Worm (Caenorhabditis elegans): ENCODE data around the gene sec-3.

The sec-3 gene

ce11 chrX:3116033-3116876, 16.6 kb upstream of the sec-3 start, which contains the start of gene mai-1 (continued):
- TF ChIP-seq fkh-8 (tag; optimal IDR thresholded peaks at IDR 0.05), result peak; percentile 35
- peak; percentile 86 for TF ChIP-seq lin-14 (GFP tag; optimal IDR thresholded peaks at IDR 0.05)
- peak; percentile 42 for TF ChIP-seq xbp-1 (tag; optimal IDR thresholded peaks at IDR 0.05)
- no peak for TF ChIP-seq skn-1 (tag; optimal IDR thresholded peaks at IDR 0.05)
- no peak for TF ChIP-seq vab-15 (tag; optimal IDR thresholded peaks at IDR 0.05)
- peak; percentile 36 for TF ChIP-seq egl-13 (tag; optimal IDR thresholded peaks at IDR 0.05)
- TF ChIP-seq pag-3 (tag; optimal IDR thresholded peaks at IDR 0.05; ENCODE audit: borderline replicate concordance, insufficient read depth), result peak; percentile 94
- TF ChIP-seq mep-1 (tag; optimal IDR thresholded peaks at IDR 0.05), result peak; percentile 30
- peak; percentile 24 for TF ChIP-seq lir-3 (tag; optimal IDR thresholded peaks at IDR 0.05; ENCODE audit: poor library complexity)
- no peak for TF ChIP-seq tlp-1 (tag; optimal IDR thresholded peaks at IDR 0.05)
- peak; percentile 50 for TF ChIP-seq ztf-4 (tag; optimal IDR thresholded peaks at IDR 0.05)
- TF ChIP-seq hlh-4 (tag; optimal IDR thresholded peaks at IDR 0.05), result no peak
- TF ChIP-seq ceh-88 (GFP tag; IDR thresholded peaks at IDR 0.05), result peak; percentile 42; the same call in 1 of the 2 replicates
- TF ChIP-seq ceh-90 (tag; optimal IDR thresholded peaks at IDR 0.05), result no peak
- TF ChIP-seq ceh-8 (GFP tag; optimal IDR thresholded peaks at IDR 0.05), result no peak
- peak; percentile 31 for TF ChIP-seq nhr-85 (tag)
- peak in 1 of 2 experiments; percentile 24 for TF ChIP-seq mdl-1 (tag; optimal IDR thresholded peaks at IDR 0.05)
- no peak for TF ChIP-seq nhr-237 (tag; optimal IDR thresholded peaks at IDR 0.05)
- TF ChIP-seq blmp-1 (tag; optimal IDR thresholded peaks at IDR 0.05), result no peak
- no peak for TF ChIP-seq unc-130 (tag; optimal IDR thresholded peaks at IDR 0.05)
- TF ChIP-seq efl-1 (optimal IDR thresholded peaks at IDR 0.05), result no peak
- TF ChIP-seq efl-1 (GFP tag; optimal IDR thresholded peaks at IDR 0.05 in 1 of 2), result no peak
- no peak for TF ChIP-seq ces-1 (GFP tag; optimal IDR thresholded peaks at IDR 0.05)
- TF ChIP-seq C04F5.9 (tag; optimal IDR thresholded peaks at IDR 0.05), result no peak
- no peak for TF ChIP-seq fkh-4 (tag; optimal IDR thresholded peaks at IDR 0.05; ENCODE audit: borderline replicate concordance)
- no peak for TF ChIP-seq nhr-11 (tag; optimal IDR thresholded peaks at IDR 0.05)
- TF ChIP-seq tbx-2 (tag; optimal IDR thresholded peaks at IDR 0.05), result peak; percentile 54

- TF ChIP-seq fkh-8 (tag; optimal IDR thresholded peaks at IDR 0.05), result peak; percentile 36
- peak; percentile 27 for TF ChIP-seq pax-3 (tag; optimal IDR thresholded peaks at IDR 0.05)
- TF ChIP-seq C34B4.2 (tag; optimal IDR thresholded peaks at IDR 0.05), result no peak
- TF ChIP-seq sptf-1 (tag; optimal IDR thresholded peaks at IDR 0.05), result no peak
- no peak for TF ChIP-seq ztf-11 (tag; optimal IDR thresholded peaks at IDR 0.05)
- no peak for TF ChIP-seq blmp-1 (tag; optimal IDR thresholded peaks at IDR 0.05)
- TF ChIP-seq snu-23 (GFP tag; optimal IDR thresholded peaks at IDR 0.05), result peak; percentile 65
- peak; percentile 79 for TF ChIP-seq nhr-71 (tag; optimal IDR thresholded peaks at IDR 0.05)
- TF ChIP-seq ceh-82 (tag; optimal IDR thresholded peaks at IDR 0.05), result peak in 2 of 3 experiments; percentile 18 to 29
- TF ChIP-seq fkh-10 (GFP tag; optimal IDR thresholded peaks at IDR 0.05), result no peak
- no peak for TF ChIP-seq nhr-28 (tag; optimal IDR thresholded peaks at IDR 0.05)
- TF ChIP-seq dpl-1 (GFP tag; optimal IDR thresholded peaks at IDR 0.05), result no peak
- TF ChIP-seq nhr-11 (tag; optimal IDR thresholded peaks at IDR 0.05), result no peak
- TF ChIP-seq zip-4 (GFP tag; optimal IDR thresholded peaks at IDR 0.05), result no peak
- no peak for TF ChIP-seq ets-5 (GFP tag; IDR thresholded peaks at IDR 0.05)
- no peak for TF ChIP-seq hlh-4 (tag; optimal IDR thresholded peaks at IDR 0.05)
- no peak for TF ChIP-seq pqm-1 (tag; optimal IDR thresholded peaks at IDR 0.05)
- no peak for TF ChIP-seq nhr-84 (tag; optimal IDR thresholded peaks at IDR 0.05)
- peak in 1 of 2 experiments; percentile 4 for TF ChIP-seq efl-1 (optimal IDR thresholded peaks at IDR 0.05)
- TF ChIP-seq efl-1 (GFP tag; optimal IDR thresholded peaks at IDR 0.05 in 1 of 2), result peak in 1 of 2 experiments; percentile 66
- TF ChIP-seq unc-30 (tag; optimal IDR thresholded peaks at IDR 0.05), result no peak
- no peak for TF ChIP-seq mef-2 (tag; optimal IDR thresholded peaks at IDR 0.05)
- no peak for TF ChIP-seq vab-15 (tag; optimal IDR thresholded peaks at IDR 0.05)
- TF ChIP-seq pag-3 (tag; optimal IDR thresholded peaks at IDR 0.05; ENCODE audit: borderline replicate concordance, insufficient read depth), result no peak
- no peak for TF ChIP-seq nhr-76 (tag; optimal IDR thresholded peaks at IDR 0.05)
- TF ChIP-seq ama-1 (optimal IDR thresholded peaks at IDR 0.05), result peak; percentile 39
- TF ChIP-seq tlp-1 (tag; optimal IDR thresholded peaks at IDR 0.05), result no peak
- no peak for TF ChIP-seq lin-15B (tag; optimal IDR thresholded peaks at IDR 0.05)
- TF ChIP-seq grh-1 (GFP tag; IDR thresholded peaks at IDR 0.05), result peak; percentile 55
- TF ChIP-seq nhr-85 (tag), result peak; percentile 89
- no peak for TF ChIP-seq ces-1 (GFP tag; optimal IDR thresholded peaks at IDR 0.05)
These were observed 15.7 kb upstream of the sec-3 start for ce11 chrX:3115134-3116032.
